Worm (Caenorhabditis elegans): ENCODE data around the gene slc-46A.

DNA sequence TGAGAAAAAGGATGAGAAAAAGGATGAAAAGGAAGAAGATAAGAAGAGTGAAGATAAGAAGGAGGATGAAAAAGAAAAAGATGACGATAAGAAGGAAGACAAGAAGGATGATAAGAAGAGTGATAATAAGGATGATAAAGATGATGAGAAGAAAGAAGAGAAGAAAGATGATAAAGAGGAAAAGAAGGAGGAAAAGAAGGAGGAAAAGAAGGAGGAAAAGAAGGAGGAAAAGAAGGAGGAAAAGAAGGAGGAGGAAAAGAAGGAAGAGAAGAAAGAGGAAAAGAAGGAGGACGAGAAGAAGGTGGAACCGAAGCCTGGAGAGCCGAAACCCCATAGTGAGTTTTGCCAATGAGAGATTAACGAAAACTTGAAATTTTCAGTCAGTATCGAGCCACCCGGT is 45.7 kb upstream of the slc-46A start:
- TF ChIP-seq ces-1 (GFP tag; optimal IDR thresholded peaks at IDR 0.05) = no peak
- no peak for TF ChIP-seq ztf-11 (tag; optimal IDR thresholded peaks at IDR 0.05)
- TF ChIP-seq mdl-1 (tag; optimal IDR thresholded peaks at IDR 0.05) = no peak
- no peak for TF ChIP-seq unc-62 (GFP tag; optimal IDR thresholded peaks at IDR 0.05)
- no peak for TF ChIP-seq egl-27 (tag; optimal IDR thresholded peaks at IDR 0.05)

All from whole organism, L1 larva.